Worm (Caenorhabditis elegans) whole organism, early embryonic: ENCODE data around the gene M106.2.

ENCODE experiments used
- B0310.2 ChIP-seq: sonication (generic microtip); optimal IDR thresholded peaks from 2 replicates; lab custom pipeline; 2016; ENCODE audit warnings: mild to moderate bottlenecking, missing genetic modification characterization, missing compliant biosample characterization
- F13C5.2 ChIP-seq: sonication (generic microtip); optimal IDR thresholded peaks from 2 replicates; lab custom pipeline; 2017; ENCODE audit warnings: mild to moderate bottlenecking, missing genetic modification characterization, inconsistent platforms, missing compliant biosample characterization
- ama-1 ChIP-seq: fragments of 150-350 bp; optimal IDR thresholded peaks from 2 replicates; lab custom pipeline; 2014
- ceh-36 ChIP-seq: sonication (generic microtip); optimal IDR thresholded peaks from 2 replicates; lab custom pipeline; 2016; ENCODE audit warnings: missing genetic modification characterization, inconsistent platforms, missing compliant biosample characterization
- ets-7 ChIP-seq: sonication (generic microtip); optimal IDR thresholded peaks from 2 replicates; lab custom pipeline; 2016; ENCODE audit warnings: missing genotype, missing genetic modification characterization, missing compliant biosample characterization
- flt-1 ChIP-seq: fragments of 200-800 bp; sonication (Bioruptor generic); IDR thresholded peaks from 2 replicates; pipeline ENCODE4 v1.3.6; 2022; ENCODE audit warnings: missing genetic modification characterization, missing compliant biosample characterization
- hmbx-1 ChIP-seq: sonication (generic microtip); optimal IDR thresholded peaks from 2 replicates; lab custom pipeline; 2016; ENCODE audit warnings: mild to moderate bottlenecking, missing genetic modification characterization, missing compliant biosample characterization
- hmg-4 ChIP-seq: fragments of 200-800 bp; sonication (Bioruptor generic); optimal IDR thresholded peaks from 2 replicates; lab custom pipeline; 2018; ENCODE audit warnings: mild to moderate bottlenecking, missing genetic modification characterization, missing compliant biosample characterization
- hnd-1 ChIP-seq: sonication (generic microtip); optimal IDR thresholded peaks from 2 replicates; lab custom pipeline; 2016; ENCODE audit warnings: missing genetic modification characterization, missing compliant biosample characterization
- scrt-1 ChIP-seq: fragments of 200-800 bp; sonication (Bioruptor generic); IDR thresholded peaks from 2 replicates; pipeline ENCODE4 v1.3.6; 2022; ENCODE audit warnings: missing genetic modification characterization, missing compliant biosample characterization
- sea-1 ChIP-seq: fragments of 200-800 bp; sonication (Bioruptor generic); conservative IDR thresholded peaks from 2 replicates; pipeline ENCODE4 v1.3.6; 2022; ENCODE audit warnings: missing genetic modification characterization, missing compliant biosample characterization
- tra-4 ChIP-seq: sonication (generic microtip); optimal IDR thresholded peaks from 2 replicates; lab custom pipeline; 2017; ENCODE audit warnings: missing genetic modification characterization, missing compliant biosample characterization

- TF ChIP-seq sea-1 (GFP tag; lab: Robert Waterston, UW) (no peak), hmbx-1 (no peak), flt-1 (GFP tag; lab: Robert Waterston, UW) (no peak), ama-1 (no peak), F13C5.2 (tag; lab: Kevin White, UChicago) (no peak), ets-7 (tag; lab: Kevin White, UChicago) (no peak), B0310.2 (tag; lab: Kevin White, UChicago) (no peak), hnd-1 (tag; lab: Kevin White, UChicago) (no peak), scrt-1 (GFP tag; lab: Robert Waterston, UW) (no peak), ceh-36 (tag; lab: Kevin White, UChicago) (no peak), hmg-4 (peak; percentile 46), tra-4 (tag; lab: Kevin White, UChicago) (no peak)
Observed at ce11 chrII:10851110-10851509, 1.3 kb upstream of the M106.2 start.
